Fruit fly (Drosophila melanogaster) whole organism, embryonic: ENCODE measurements around the gene PolD2.

ENCODE experiments used
- Abd-B ChIP-seq: fragments of 200-800 bp; sonication (Bioruptor generic); optimal IDR thresholded peaks from 2 replicates; lab custom pipeline; 2018; ENCODE audit warnings: missing biosample characterization, mild to moderate bottlenecking, missing genetic modification characterization, moderate library complexity
- BEAF-32 ChIP-seq: fragments of 200-800 bp; sonication (Bioruptor generic); optimal IDR thresholded peaks from 3 replicates; lab custom pipeline; 2017; ENCODE audit warnings: missing biosample characterization, missing genetic modification characterization, mild to moderate bottlenecking, moderate library complexity, missing genetic modification reagents
- Bgb ChIP-seq: fragments of 200-800 bp; sonication (Bioruptor generic); IDR thresholded peaks from 2 replicates; pipeline ENCODE4 v1.3.6; 2022; ENCODE audit warnings: missing biosample characterization, missing genetic modification characterization; ENCODE audit not compliant: partially characterized antibody
- CG10267 ChIP-seq: fragments of 200-800 bp; sonication (Bioruptor generic); optimal IDR thresholded peaks from 2 replicates; lab custom pipeline; 2018; ENCODE audit warnings: missing biosample characterization, mild to moderate bottlenecking, missing genetic modification characterization, moderate library complexity
- CG12104 ChIP-seq: fragments of 200-800 bp; sonication (Bioruptor generic); optimal IDR thresholded peaks from 3 replicates; lab custom pipeline; 2016; ENCODE audit warnings: missing biosample characterization, missing genetic modification characterization
- CG14965 ChIP-seq: fragments of 200-800 bp; sonication (Bioruptor generic); optimal IDR thresholded peaks from 2 replicates; lab custom pipeline; 2016; ENCODE audit warnings: missing biosample characterization, missing genetic modification characterization, borderline replicate concordance
- CG15514 ChIP-seq: fragments of 200-800 bp; sonication (Bioruptor generic); optimal IDR thresholded peaks from 3 replicates; lab custom pipeline; 2017; ENCODE audit warnings: missing biosample characterization, missing genetic modification characterization, mild to moderate bottlenecking, moderate library complexity, missing genetic modification reagents
- CG16779 ChIP-seq: fragments of 200-800 bp; sonication (Bioruptor generic); IDR thresholded peaks from 2 replicates; pipeline ENCODE4 v1.3.6; 2022; ENCODE audit warnings: missing biosample characterization, missing genetic modification characterization
- CG17829 ChIP-seq: fragments of 200-800 bp; optimal IDR thresholded peaks from 2 replicates; lab custom pipeline; 2019; ENCODE audit warnings: missing biosample characterization, mild to moderate bottlenecking, missing genetic modification characterization, moderate library complexity
- CG2116 ChIP-seq: fragments of 200-800 bp; sonication (Bioruptor generic); optimal IDR thresholded peaks from 3 replicates; lab custom pipeline; 2018; ENCODE audit warnings: missing biosample characterization, mild to moderate bottlenecking, missing genetic modification characterization
- CG2120 ChIP-seq: fragments of 200-800 bp; sonication (Bioruptor generic); optimal IDR thresholded peaks from 3 replicates; lab custom pipeline; 2016; ENCODE audit warnings: missing biosample characterization, missing genetic modification characterization
- CG30020 ChIP-seq: fragments of 200-800 bp; optimal IDR thresholded peaks from 2 replicates; lab custom pipeline; 2019; ENCODE audit warnings: missing biosample characterization, mild to moderate bottlenecking, missing genetic modification characterization, moderate library complexity
- CG30403 ChIP-seq: fragments of 200-800 bp; sonication (Bioruptor generic); optimal IDR thresholded peaks from 3 replicates; lab custom pipeline; 2016; ENCODE audit warnings: missing biosample characterization, missing genetic modification characterization
- CG33213 ChIP-seq: fragments of 200-800 bp; sonication (Bioruptor generic); optimal IDR thresholded peaks from 3 replicates; lab custom pipeline; 2016; ENCODE audit warnings: missing biosample characterization, missing genetic modification characterization
- CG34224 ChIP-seq: fragments of 200-800 bp; sonication (Bioruptor generic); IDR thresholded peaks from 3 replicates; pipeline ENCODE4 v1.3.6; 2022; ENCODE audit warnings: missing biosample characterization, missing genetic modification characterization; ENCODE audit not compliant: partially characterized antibody
- CG3995 ChIP-seq: fragments of 200-800 bp; sonication (Bioruptor generic); optimal IDR thresholded peaks from 3 replicates; lab custom pipeline; 2016; ENCODE audit warnings: missing biosample characterization, missing genetic modification characterization
- CG4617 ChIP-seq: fragments of 200-800 bp; sonication (Bioruptor generic); optimal IDR thresholded peaks from 3 replicates; lab custom pipeline; 2016; ENCODE audit warnings: missing biosample characterization, missing genetic modification characterization, borderline replicate concordance
- CG8290 ChIP-seq, 3 experiments: fragments of 200-800 bp; sonication (Bioruptor generic); optimal IDR thresholded peaks; 2 replicates each; lab custom pipeline; 2016 to 2019; ENCODE audit warnings: missing biosample characterization in 3 of 3, missing genetic modification characterization in 3 of 3, mild to moderate bottlenecking in 2 of 3, moderate library complexity in 1 of 3
- CG9437 ChIP-seq: fragments of 200-800 bp; sonication (Bioruptor generic); optimal IDR thresholded peaks from 2 replicates; lab custom pipeline; 2018; ENCODE audit warnings: missing biosample characterization, mild to moderate bottlenecking, missing genetic modification characterization
- CTCF ChIP-seq: fragments of 200-800 bp; sonication (Bioruptor generic); optimal IDR thresholded peaks from 2 replicates; lab custom pipeline; 2017; ENCODE audit warnings: missing biosample characterization, mild to moderate bottlenecking, missing genetic modification characterization, moderate library complexity
- Chrac-16 ChIP-seq: fragments of 200-800 bp; sonication (Bioruptor generic); optimal IDR thresholded peaks from 3 replicates; lab custom pipeline; 2016; ENCODE audit warnings: missing biosample characterization, missing genetic modification characterization
- Dref ChIP-seq: fragments of 200-800 bp; sonication (Bioruptor generic); IDR thresholded peaks from 2 replicates; pipeline ENCODE4 v1.3.6; 2022; ENCODE audit warnings: missing biosample characterization, missing genetic modification characterization
- Ets97D ChIP-seq: fragments of 200-800 bp; sonication (Bioruptor generic); optimal IDR thresholded peaks from 3 replicates; lab custom pipeline; 2016; ENCODE audit warnings: missing biosample characterization, missing genetic modification characterization
- HmgZ ChIP-seq: fragments of 200-800 bp; sonication (Bioruptor generic); optimal IDR thresholded peaks from 2 replicates; lab custom pipeline; 2018; ENCODE audit warnings: missing biosample characterization, mild to moderate bottlenecking, missing genetic modification characterization
- Lhr ChIP-seq: fragments of 200-800 bp; sonication (Bioruptor generic); optimal IDR thresholded peaks from 3 replicates; lab custom pipeline; 2017; ENCODE audit warnings: mild to moderate bottlenecking, missing biosample characterization, missing genetic modification reagents, missing genetic modification characterization
- MESR4 ChIP-seq: fragments of 200-800 bp; sonication (Bioruptor generic); optimal IDR thresholded peaks from 2 replicates; lab custom pipeline; 2018; ENCODE audit warnings: missing biosample characterization, mild to moderate bottlenecking, missing genetic modification characterization, moderate library complexity
- NC2β ChIP-seq: fragments of 200-800 bp; sonication (Bioruptor generic); optimal IDR thresholded peaks from 2 replicates; lab custom pipeline; 2016; ENCODE audit warnings: missing biosample characterization, missing genetic modification characterization
- Nf-YC ChIP-seq: fragments of 200-800 bp; optimal IDR thresholded peaks from 3 replicates; lab custom pipeline; 2019; ENCODE audit warnings: missing biosample characterization, mild to moderate bottlenecking, missing genetic modification characterization, moderate library complexity
- Scr ChIP-seq: fragments of 200-800 bp; sonication (Bioruptor generic); IDR thresholded peaks from 2 replicates; pipeline ENCODE4 v1.3.6; 2022; ENCODE audit warnings: missing biosample characterization, missing genetic modification characterization; ENCODE audit not compliant: partially characterized antibody
- Sry-β ChIP-seq: fragments of 200-800 bp; sonication (Bioruptor generic); optimal IDR thresholded peaks from 2 replicates; lab custom pipeline; 2018; ENCODE audit warnings: missing biosample characterization, mild to moderate bottlenecking, missing genetic modification characterization, moderate library complexity
- al ChIP-seq: fragments of 200-800 bp; sonication (Bioruptor generic); IDR thresholded peaks from 2 replicates; pipeline ENCODE4 v1.3.6; 2022; ENCODE audit warnings: missing biosample characterization, missing genetic modification characterization
- chif ChIP-seq, 2 experiments: fragments of 200-800 bp; sonication (Bioruptor generic); optimal IDR thresholded peaks; 3 replicates each; lab custom pipeline; 2016; ENCODE audit warnings: missing biosample characterization in 2 of 2, missing genetic modification characterization in 2 of 2
- dm ChIP-seq: fragments of 200-800 bp; sonication (Bioruptor generic); optimal IDR thresholded peaks from 3 replicates; lab custom pipeline; 2016; ENCODE audit warnings: missing biosample characterization, missing genetic modification characterization
- dmrt11E ChIP-seq: fragments of 200-800 bp; sonication (Bioruptor generic); optimal IDR thresholded peaks from 3 replicates; lab custom pipeline; 2018; ENCODE audit warnings: missing biosample characterization, mild to moderate bottlenecking, missing genetic modification characterization, moderate library complexity
- dpn ChIP-seq, 2 experiments: fragments of 200-800 bp; sonication (Bioruptor generic); optimal IDR thresholded peaks; 3 replicates each; lab custom pipeline; 2016; ENCODE audit warnings: missing biosample characterization in 2 of 2, missing genetic modification characterization in 2 of 2
- exex ChIP-seq: fragments of 200-800 bp; sonication (Bioruptor generic); optimal IDR thresholded peaks from 4 replicates; lab custom pipeline; 2018; ENCODE audit warnings: missing biosample characterization, mild to moderate bottlenecking, missing genetic modification characterization, moderate library complexity
- ftz-f1 ChIP-seq: fragments of 200-800 bp; sonication (Bioruptor generic); optimal IDR thresholded peaks from 2 replicates; lab custom pipeline; 2016; ENCODE audit warnings: missing biosample characterization, missing genetic modification characterization
- gem ChIP-seq: fragments of 200-800 bp; sonication (Bioruptor generic); optimal IDR thresholded peaks from 2 replicates; lab custom pipeline; 2019; ENCODE audit warnings: missing biosample characterization, mild to moderate bottlenecking, missing genetic modification characterization, moderate library complexity
- her ChIP-seq: fragments of 200-800 bp; sonication (Bioruptor generic); optimal IDR thresholded peaks from 2 replicates; lab custom pipeline; 2016; ENCODE audit warnings: missing biosample characterization, missing genetic modification characterization
- inv ChIP-seq: fragments of 200-800 bp; sonication (Bioruptor generic); IDR thresholded peaks from 2 replicates; pipeline ENCODE4 v1.3.6; 2022; ENCODE audit warnings: missing biosample characterization, missing genetic modification characterization; ENCODE audit not compliant: partially characterized antibody
- knrl ChIP-seq: fragments of 200-800 bp; sonication (Bioruptor generic); IDR thresholded peaks from 3 replicates; pipeline ENCODE4 v1.3.6; 2022; ENCODE audit warnings: missing biosample characterization, missing genetic modification characterization; ENCODE audit not compliant: partially characterized antibody
- mam ChIP-seq: fragments of 200-800 bp; sonication (Bioruptor generic); optimal IDR thresholded peaks from 3 replicates; lab custom pipeline; 2016; ENCODE audit warnings: missing biosample characterization, missing genetic modification characterization
- prd ChIP-seq, 3 experiments: fragments of >200 bp in 2 of 3; fragments of 200-800 bp in 1 of 3; sonication (Bioruptor generic) in 1 of 3; optimal IDR thresholded peaks in 2 of 3; IDR thresholded peaks in 1 of 3; 2 replicates in 2 of 3; 3 replicates in 1 of 3; pipeline versions ENCODE4 v1.3.6 to Lab custom; 2017 to 2022; ENCODE audit warnings: missing biosample characterization in 1 of 3, missing genetic modification characterization in 1 of 3
- sna ChIP-seq: fragments of 200-800 bp; sonication (Bioruptor generic); IDR thresholded peaks from 2 replicates; pipeline ENCODE4 v1.3.6; 2022; ENCODE audit warnings: missing biosample characterization, missing genetic modification characterization; ENCODE audit not compliant: partially characterized antibody
- so ChIP-seq: fragments of 200-800 bp; sonication (Bioruptor generic); IDR thresholded peaks from 3 replicates; pipeline ENCODE4 v1.3.6; 2022; ENCODE audit warnings: missing biosample characterization, missing genetic modification characterization
- stc ChIP-seq: fragments of 200-800 bp; sonication (Bioruptor generic); IDR thresholded peaks from 2 replicates; pipeline ENCODE4 v1.3.6; 2022; ENCODE audit warnings: missing biosample characterization, missing genetic modification characterization
- trem ChIP-seq: fragments of 200-800 bp; optimal IDR thresholded peaks from 3 replicates; lab custom pipeline; 2019; ENCODE audit warnings: missing biosample characterization, mild to moderate bottlenecking, missing genetic modification characterization, moderate library complexity
- tx ChIP-seq: fragments of 200-800 bp; sonication (Bioruptor generic); optimal IDR thresholded peaks from 2 replicates; lab custom pipeline; 2016; ENCODE audit warnings: missing biosample characterization, missing genetic modification characterization
- vnd ChIP-seq: fragments of 200-800 bp; sonication (Bioruptor generic); IDR thresholded peaks from 3 replicates; pipeline ENCODE4 v1.3.6; 2022; ENCODE audit warnings: missing biosample characterization, missing genetic modification characterization; ENCODE audit not compliant: partially characterized antibody

The PolD2 gene

dm6 chr3L:1802802-1803201 is 27.4 kb downstream of the PolD2 start, which contains the start of the genes JTBR and CG42676 (continued):
- TF ChIP-seq ftz-f1 (no peak), HmgZ (peak; percentile 28), BEAF-32 (peak; percentile 34), exex (tag; lab: Kevin White, UChicago) (peak; percentile 36), CG10267 (peak; percentile 53), CG14965 (no peak), CG30020 (peak; percentile 25), CG4617 (peak; percentile 40), MESR4 (GFP tag; lab: Kevin White, UChicago) (peak; percentile 16), CG16779 (no peak), prd (optimal IDR thresholded peaks at IDR 0.05; lab: Kevin White, UChicago) (no peak), prd (GFP tag; IDR thresholded peaks at IDR 0.05; lab: Robert Waterston, UW) (0 out of 3 replicates have a peak, but pooled peaks have one; percentile 18), CG12104 (peak; percentile 19), Dref (no peak), CTCF (GFP tag; lab: Kevin White, UChicago) (peak; percentile 14), NC2β (GFP tag; lab: Kevin White, UChicago) (peak; percentile 16), dm (GFP tag; lab: Kevin White, UChicago) (peak; percentile 29), Sry-β (GFP tag; lab: Kevin White, UChicago) (peak; percentile 60), Ets97D (GFP tag; lab: Kevin White, UChicago) (peak; percentile 31), CG30403 (peak; percentile 8), Nf-YC (tag; lab: Kevin White, UChicago) (no peak), CG2120 (peak; percentile 41), al (GFP tag; lab: Robert Waterston, UW) (no peak), trem (tag; lab: Kevin White, UChicago) (peak; percentile 61), chif (GFP tag; optimal IDR thresholded peaks at IDR 0.05; lab: Kevin White, UChicago) (peak in 1 of 2 experiments; percentile 8), CG17829 (tag; lab: Kevin White, UChicago) (peak; percentile 35), CG9437 (GFP tag; lab: Kevin White, UChicago) (peak; percentile 29), inv (GFP tag; lab: Robert Waterston, UW) (peak; percentile 53; the same call in 1 of the 2 replicates), CG33213 (GFP tag; lab: Kevin White, UChicago) (peak; percentile 19), so (GFP tag; lab: Robert Waterston, UW) (no peak), Bgb (GFP tag; lab: Robert Waterston, UW) (peak; percentile 50), dpn (GFP tag; optimal IDR thresholded peaks at IDR 0.05; lab: Kevin White, UChicago) (peak in 1 of 2 experiments; percentile 30), mam (GFP tag; lab: Kevin White, UChicago) (no peak), her (GFP tag; lab: Kevin White, UChicago) (no peak), tx (no peak), Chrac-16 (no peak), gem (no peak), Abd-B (GFP tag; lab: Kevin White, UChicago) (peak; percentile 42), CG15514 (GFP tag; lab: Kevin White, UChicago) (peak; percentile 100), stc (GFP tag; lab: Robert Waterston, UW) (no peak), dmrt11E (tag; lab: Kevin White, UChicago) (peak; percentile 3), CG8290 (GFP tag; optimal IDR thresholded peaks at IDR 0.05; lab: Kevin White, UChicago) (peak; percentile 42), CG8290 (tag; optimal IDR thresholded peaks at IDR 0.05; lab: Kevin White, UChicago) (no peak), Scr (peak; percentile 52), knrl (GFP tag; lab: Robert Waterston, UW) (peak; percentile 71), vnd (GFP tag; lab: Robert Waterston, UW) (0 out of 3 replicates have a peak, but pooled peaks have one; percentile 28), CG3995 (GFP tag; lab: Kevin White, UChicago) (peak; percentile 2), Lhr (GFP tag; lab: Kevin White, UChicago) (peak; percentile 75), CG34224 (peak; percentile 62; the same call in 2 of the 3 replicates), CG2116 (GFP tag; lab: Kevin White, UChicago) (peak; percentile 34), sna (GFP tag; lab: Robert Waterston, UW) (0 out of 2 replicates have a peak, but pooled peaks have one; percentile 33)
